Fruit fly (Drosophila melanogaster): ENCODE measurements around the gene cact.

- TF ChIP-seq Mnt (GFP tag; optimal IDR thresholded peaks at IDR 0.05) (no peak), CG33017 (tag; optimal IDR thresholded peaks at IDR 0.05) (no peak), bab1 (GFP tag; optimal IDR thresholded peaks at IDR 0.05) (no peak), CG7045 (GFP tag; optimal IDR thresholded peaks at IDR 0.05) (no peak)
Measured at dm6 chr2L:16316410-16316809, 9.6 kb downstream of the cact start.
